Worm (Caenorhabditis elegans) whole organism, early embryonic: Measurements from ENCODE around the gene kcc-1.

Experiments used
- B0310.2 ChIP-seq: sonication (generic microtip); optimal IDR thresholded peaks from 2 replicates; lab custom pipeline; 2016; ENCODE audit warnings: mild to moderate bottlenecking, missing genetic modification characterization, missing compliant biosample characterization
- F13C5.2 ChIP-seq: sonication (generic microtip); optimal IDR thresholded peaks from 2 replicates; lab custom pipeline; 2017; ENCODE audit warnings: mild to moderate bottlenecking, missing genetic modification characterization, inconsistent platforms, missing compliant biosample characterization
- aly-1 ChIP-seq: sonication (generic microtip); optimal IDR thresholded peaks from 2 replicates; lab custom pipeline; 2016; ENCODE audit warnings: missing genetic modification characterization, missing compliant biosample characterization
- ama-1 ChIP-seq: fragments of 150-350 bp; optimal IDR thresholded peaks from 2 replicates; lab custom pipeline; 2014
- ets-7 ChIP-seq: sonication (generic microtip); optimal IDR thresholded peaks from 2 replicates; lab custom pipeline; 2016; ENCODE audit warnings: missing genotype, missing genetic modification characterization, missing compliant biosample characterization
- flt-1 ChIP-seq: fragments of 200-800 bp; sonication (Bioruptor generic); IDR thresholded peaks from 2 replicates; pipeline ENCODE4 v1.3.6; 2022; ENCODE audit warnings: missing genetic modification characterization, missing compliant biosample characterization
- hmbx-1 ChIP-seq: sonication (generic microtip); optimal IDR thresholded peaks from 2 replicates; lab custom pipeline; 2016; ENCODE audit warnings: mild to moderate bottlenecking, missing genetic modification characterization, missing compliant biosample characterization
- hmg-4 ChIP-seq: fragments of 200-800 bp; sonication (Bioruptor generic); optimal IDR thresholded peaks from 2 replicates; lab custom pipeline; 2018; ENCODE audit warnings: mild to moderate bottlenecking, missing genetic modification characterization, missing compliant biosample characterization
- hnd-1 ChIP-seq: sonication (generic microtip); optimal IDR thresholded peaks from 2 replicates; lab custom pipeline; 2016; ENCODE audit warnings: missing genetic modification characterization, missing compliant biosample characterization
- scrt-1 ChIP-seq: fragments of 200-800 bp; sonication (Bioruptor generic); IDR thresholded peaks from 2 replicates; pipeline ENCODE4 v1.3.6; 2022; ENCODE audit warnings: missing genetic modification characterization, missing compliant biosample characterization
- sea-1 ChIP-seq: fragments of 200-800 bp; sonication (Bioruptor generic); conservative IDR thresholded peaks from 2 replicates; pipeline ENCODE4 v1.3.6; 2022; ENCODE audit warnings: missing genetic modification characterization, missing compliant biosample characterization
- tbx-11 ChIP-seq: fragments of 200-800 bp; sonication (Bioruptor generic); IDR thresholded peaks from 2 replicates; pipeline ENCODE4 v1.3.6; 2022; ENCODE audit warnings: missing genetic modification characterization, missing compliant biosample characterization
- tra-4 ChIP-seq: sonication (generic microtip); optimal IDR thresholded peaks from 2 replicates; lab custom pipeline; 2017; ENCODE audit warnings: missing genetic modification characterization, missing compliant biosample characterization

ce11 chrIV:7243913-7244312 lies 37.8 kb downstream of the kcc-1 start, which contains the start of gene afmd-1:
- TF ChIP-seq ama-1 (lab: Kevin White, UChicago), result no peak
- TF ChIP-seq tra-4, result no peak
- no peak for TF ChIP-seq flt-1
- no peak for TF ChIP-seq tbx-11
- TF ChIP-seq ets-7 (tag; lab: Kevin White, UChicago), result no peak
- TF ChIP-seq F13C5.2 (tag; lab: Kevin White, UChicago), result no peak
- no peak for TF ChIP-seq hnd-1
- TF ChIP-seq scrt-1, result no peak
- no peak for TF ChIP-seq aly-1 (tag; lab: Kevin White, UChicago)
- TF ChIP-seq hmbx-1, result no peak
- no peak for TF ChIP-seq sea-1 (GFP tag; lab: Robert Waterston, UW)
- TF ChIP-seq hmg-4 (GFP tag; lab: Kevin White, UChicago), result no peak
- no peak for TF ChIP-seq B0310.2 (tag; lab: Kevin White, UChicago)
